Fruit fly (Drosophila melanogaster) whole organism: ENCODE results near the gene Pitslre.

Experiments used
- CG8478 ChIP-seq: fragments of >200 bp; optimal IDR thresholded peaks from 2 replicates; lab custom pipeline; 2018; ENCODE audit warnings: inconsistent platforms
- Dll ChIP-seq: fragments of >200 bp; optimal IDR thresholded peaks from 2 replicates; lab custom pipeline; 2017
- EcR ChIP-seq, 2 experiments: fragments of >200 bp; optimal IDR thresholded peaks; 2 replicates each; lab custom pipeline; 2017; ENCODE audit warnings: missing biosample characterization in 2 of 2, missing genetic modification characterization in 2 of 2, missing genetic modification reagents in 2 of 2
- psq ChIP-seq: fragments of >200 bp; optimal IDR thresholded peaks from 2 replicates; lab custom pipeline; 2017

DNA sequence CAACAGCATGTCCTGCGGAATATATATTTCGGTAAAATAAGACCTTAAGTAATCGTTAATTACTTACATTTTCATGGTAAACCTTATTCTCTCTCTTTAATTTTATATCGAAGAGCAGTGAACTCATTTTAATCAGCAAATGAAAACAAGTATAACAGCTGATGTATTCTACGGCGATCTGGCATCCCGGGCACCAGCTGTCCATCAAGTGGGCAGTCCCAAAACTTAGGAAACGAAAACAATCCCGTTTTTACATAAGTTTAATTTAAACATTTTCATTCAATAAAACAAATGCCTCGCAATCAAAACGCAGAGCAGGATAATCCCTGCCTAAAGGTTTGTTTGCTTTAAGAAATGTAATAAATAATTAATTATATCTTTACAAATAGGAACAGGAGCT lies 2.0 kb upstream of the Pitslre start, which contains the start of the genes CG4074 and CG4186:
- TF ChIP-seq CG8478 (no peak), psq (lab: Kevin White, UChicago) (no peak), EcR (GFP tag; optimal IDR thresholded peaks at IDR 0.05; lab: Kevin White, UChicago) (no peak), Dll (no peak)
